Comparison of ENCODE assay signal across 5 worm cellular contexts in genomic region chrIII:9592118-9592517, ce11.
TF ChIP-seq lines count a peak whose summit lies in the region.

Gene acox-1.5 (minus strand): TSS chrIII:9592192.

TF ChIP-seq in whole organism, L1 larva, 84 proteins besides CTCF, POLR2A, EP300 and RAD21:
- TF ChIP-seq elt-2 (tag; optimal IDR thresholded peaks at IDR 0.05; lab: Kevin White, UChicago) (peak; percentile 35), unc-62 (GFP tag; optimal IDR thresholded peaks at IDR 0.05; lab: Kevin White, UChicago) (no peak), nhr-90 (tag; optimal IDR thresholded peaks at IDR 0.05; lab: Kevin White, UChicago; ENCODE audit: poor library complexity) (no peak), C04F5.9 (tag; optimal IDR thresholded peaks at IDR 0.05; lab: Kevin White, UChicago) (no peak)

TF ChIP-seq in whole organism, L2 larva, 48 proteins besides CTCF, POLR2A, EP300 and RAD21:
- TF ChIP-seq fos-1 (tag; optimal IDR thresholded peaks at IDR 0.05; lab: Kevin White, UChicago), result peak; percentile 83
- peak; percentile 31 for TF ChIP-seq sma-9 (GFP tag; optimal IDR thresholded peaks at IDR 0.05; lab: Kevin White, UChicago)
- no peak for TF ChIP-seq sma-9 (tag; optimal IDR thresholded peaks at IDR 0.05; lab: Kevin White, UChicago)
- TF ChIP-seq sem-4 (tag; optimal IDR thresholded peaks at IDR 0.05; lab: Kevin White, UChicago), result no peak

TF ChIP-seq in whole organism, L3 larva, 47 proteins besides CTCF, POLR2A, EP300 and RAD21:
- TF ChIP-seq ceh-16 (tag; optimal IDR thresholded peaks at IDR 0.05; lab: Kevin White, UChicago) (no peak), pqm-1 (tag; optimal IDR thresholded peaks at IDR 0.05; lab: Kevin White, UChicago) (peak; percentile 84), elt-2 (tag; optimal IDR thresholded peaks at IDR 0.05; lab: Kevin White, UChicago) (peak; percentile 80), fkh-10 (GFP tag; optimal IDR thresholded peaks at IDR 0.05; lab: Kevin White, UChicago) (no peak), jun-1 (tag; optimal IDR thresholded peaks at IDR 0.05; lab: Kevin White, UChicago) (peak; percentile 36)

TF ChIP-seq in whole organism, L4 larva, 104 proteins besides CTCF, POLR2A, EP300 and RAD21:
- TF ChIP-seq nhr-28 (tag; optimal IDR thresholded peaks at IDR 0.05; lab: Kevin White, UChicago), result peak; percentile 55
- TF ChIP-seq vab-7 (GFP tag; IDR thresholded peaks at IDR 0.05; lab: Robert Waterston, UW), result no peak
- peak; percentile 62 for TF ChIP-seq dmd-6 (GFP tag; IDR thresholded peaks at IDR 0.05; lab: Robert Waterston, UW)
- no peak for TF ChIP-seq jun-1 (tag; optimal IDR thresholded peaks at IDR 0.05; lab: Kevin White, UChicago)
- TF ChIP-seq T20F7.1 (GFP tag; optimal IDR thresholded peaks at IDR 0.05; lab: Kevin White, UChicago), result no peak
- no peak for TF ChIP-seq F44E2.7 (GFP tag; IDR thresholded peaks at IDR 0.05; lab: Robert Waterston, UW)
- TF ChIP-seq ama-1 (optimal IDR thresholded peaks at IDR 0.05; lab: Kevin White, UChicago), result no peak
- TF ChIP-seq zfp-2 (tag; optimal IDR thresholded peaks at IDR 0.05; lab: Kevin White, UChicago), result no peak
- TF ChIP-seq nhr-41 (GFP tag; IDR thresholded peaks at IDR 0.05; lab: Robert Waterston, UW), result no peak
- TF ChIP-seq hlh-11 (tag; optimal IDR thresholded peaks at IDR 0.05; lab: Kevin White, UChicago), result peak; percentile 34
- no peak for TF ChIP-seq nhr-237 (tag; optimal IDR thresholded peaks at IDR 0.05; lab: Kevin White, UChicago)
- TF ChIP-seq aha-1 (tag; lab: Kevin White, UChicago), result peak; percentile 19
- TF ChIP-seq nhr-77 (tag; optimal IDR thresholded peaks at IDR 0.05; lab: Kevin White, UChicago), result peak; percentile 56
- peak; percentile 77 for TF ChIP-seq pqm-1 (tag; optimal IDR thresholded peaks at IDR 0.05; lab: Kevin White, UChicago)
- TF ChIP-seq unc-62 (GFP tag; optimal IDR thresholded peaks at IDR 0.05 in 1 of 2; lab: Kevin White, UChicago), result peak in 1 of 2 experiments; percentile 16
- TF ChIP-seq unc-62 (tag; optimal IDR thresholded peaks at IDR 0.05; lab: Kevin White, UChicago), result no peak
- peak; percentile 22 for TF ChIP-seq dve-1 (tag; optimal IDR thresholded peaks at IDR 0.05; lab: Kevin White, UChicago; ENCODE audit: insufficient read depth)
- no peak for TF ChIP-seq unc-39 (tag; optimal IDR thresholded peaks at IDR 0.05; lab: Kevin White, UChicago)
- no peak for TF ChIP-seq hlh-30 (tag; optimal IDR thresholded peaks at IDR 0.05; lab: Kevin White, UChicago; ENCODE audit: insufficient read depth)
- no peak for TF ChIP-seq ceh-62 (tag; optimal IDR thresholded peaks at IDR 0.05; lab: Kevin White, UChicago)
- no peak for TF ChIP-seq ctbp-1 (GFP tag; IDR thresholded peaks at IDR 0.05; lab: Robert Waterston, UW)
- TF ChIP-seq egl-43 (GFP tag; IDR thresholded peaks at IDR 0.05; lab: Robert Waterston, UW), result no peak
- TF ChIP-seq daf-16 (GFP tag; optimal IDR thresholded peaks at IDR 0.05; lab: Kevin White, UChicago), result no peak
- no peak for TF ChIP-seq daf-16 (tag; optimal IDR thresholded peaks at IDR 0.05; lab: Kevin White, UChicago)
- no peak for TF ChIP-seq zfp-3 (GFP tag; conservative IDR thresholded peaks at IDR 0.05; lab: Robert Waterston, UW)
- TF ChIP-seq nhr-102 (tag; optimal IDR thresholded peaks at IDR 0.05; lab: Kevin White, UChicago), result no peak
- no peak for TF ChIP-seq hmg-1.1 (GFP tag; IDR thresholded peaks at IDR 0.05; lab: Robert Waterston, UW)
- no peak for TF ChIP-seq ceh-44 (GFP tag; IDR thresholded peaks at IDR 0.05; lab: Robert Waterston, UW)

TF ChIP-seq in whole organism, young adult, 124 proteins besides CTCF, POLR2A, EP300 and RAD21:
- peak; percentile 78 for TF ChIP-seq nhr-80 (tag; optimal IDR thresholded peaks at IDR 0.05; lab: Kevin White, UChicago)
- no peak for TF ChIP-seq D2030.7 (GFP tag; IDR thresholded peaks at IDR 0.05; lab: Robert Waterston, UW)
TF ChIP-seq in whole organism, young adult: peak in this region for 1.
